Worm (Caenorhabditis elegans) whole organism, L3 larva: Measurements from ENCODE around the gene srbc-39.
A peak's percentile ranks its signal among the peaks of the same experiment; 100 is the strongest.

ENCODE experiments used
- R02D3.7 ChIP-seq: fragments of 150-350 bp; optimal IDR thresholded peaks from 2 replicates; lab custom pipeline; 2014; ENCODE audit warnings: missing biosample characterization, missing genetic modification characterization
- ZK546.5 ChIP-seq: sonication (generic microtip); optimal IDR thresholded peaks from 2 replicates; lab custom pipeline; 2017; ENCODE audit warnings: missing biosample characterization, missing genetic modification characterization
- aly-2 ChIP-seq: fragments of 150-350 bp; optimal IDR thresholded peaks from 2 replicates; lab custom pipeline; 2014; ENCODE audit warnings: missing biosample characterization, missing genetic modification characterization
- ama-1 ChIP-seq: fragments of 150-350 bp; optimal IDR thresholded peaks from 2 replicates; lab custom pipeline; 2018
- ceh-16 ChIP-seq: sonication (generic microtip); optimal IDR thresholded peaks from 2 replicates; lab custom pipeline; 2017; ENCODE audit warnings: missing biosample characterization, missing genetic modification characterization
- ceh-28 ChIP-seq: fragments of 150-350 bp; optimal IDR thresholded peaks from 2 replicates; lab custom pipeline; 2014; ENCODE audit warnings: missing biosample characterization, missing genetic modification reagents, missing genetic modification characterization
- ceh-82 ChIP-seq: fragments of 150-350 bp; optimal IDR thresholded peaks from 2 replicates; lab custom pipeline; 2014; ENCODE audit warnings: missing biosample characterization, missing genetic modification characterization
- ceh-9 ChIP-seq: sonication (generic microtip); optimal IDR thresholded peaks from 2 replicates; lab custom pipeline; 2018; ENCODE audit warnings: missing biosample characterization, missing genetic modification characterization
- daf-12 ChIP-seq: fragments of 150-350 bp; optimal IDR thresholded peaks from 2 replicates; lab custom pipeline; 2014; ENCODE audit warnings: missing biosample characterization, missing genetic modification reagents, missing genetic modification characterization
- egl-27 ChIP-seq: sonication (generic microtip); optimal IDR thresholded peaks from 4 replicates; lab custom pipeline; 2017; ENCODE audit warnings: missing biosample characterization, missing genetic modification reagents, missing genetic modification characterization
- egl-5 ChIP-seq: fragments of 150-350 bp; optimal IDR thresholded peaks from 2 replicates; lab custom pipeline; 2017; ENCODE audit warnings: missing biosample characterization, missing genetic modification reagents, missing genetic modification characterization, inconsistent platforms
- elt-1 ChIP-seq: fragments of 150-350 bp; optimal IDR thresholded peaks from 2 replicates; lab custom pipeline; 2014; ENCODE audit warnings: missing biosample characterization, missing genetic modification characterization
- elt-2 ChIP-seq: sonication (generic microtip); optimal IDR thresholded peaks from 2 replicates; lab custom pipeline; 2016; ENCODE audit warnings: missing genetic modification reagents, mild to moderate bottlenecking, missing genetic modification characterization, missing compliant biosample characterization
- elt-3 ChIP-seq, 3 experiments: fragments of 150-350 bp in 1 of 3; sonication (generic microtip) in 2 of 3; optimal IDR thresholded peaks; 2 replicates in 2 of 3; 4 replicates in 1 of 3; lab custom pipeline; 2014 to 2017; ENCODE audit warnings: missing biosample characterization in 3 of 3, missing genetic modification characterization in 3 of 3
- eor-1 ChIP-seq, 2 experiments: fragments of 150-350 bp; optimal IDR thresholded peaks; 2 replicates each; lab custom pipeline; 2014 to 2018; ENCODE audit warnings: missing biosample characterization in 2 of 2, missing genetic modification characterization in 2 of 2
- fkh-10 ChIP-seq: sonication (generic microtip); optimal IDR thresholded peaks from 2 replicates; lab custom pipeline; 2017; ENCODE audit warnings: missing biosample characterization, missing genetic modification reagents, missing genetic modification characterization
- fkh-2 ChIP-seq: fragments of 150-350 bp; optimal IDR thresholded peaks from 2 replicates; lab custom pipeline; 2014; ENCODE audit warnings: missing biosample characterization, missing genetic modification reagents, missing genetic modification characterization
- fos-1 ChIP-seq: fragments of 150-350 bp; optimal IDR thresholded peaks from 2 replicates; lab custom pipeline; 2014; ENCODE audit warnings: missing biosample characterization, missing genetic modification characterization
- hmg-11 ChIP-seq: sonication (generic microtip); optimal IDR thresholded peaks from 2 replicates; lab custom pipeline; 2016; ENCODE audit warnings: missing genetic modification characterization, missing compliant biosample characterization
- jun-1 ChIP-seq: fragments of 150-350 bp; optimal IDR thresholded peaks from 2 replicates; lab custom pipeline; 2014; ENCODE audit warnings: missing biosample characterization, missing genetic modification reagents, missing genetic modification characterization
- lin-15B ChIP-seq: fragments of 150-350 bp; optimal IDR thresholded peaks from 2 replicates; lab custom pipeline; 2014; ENCODE audit warnings: missing biosample characterization, missing genetic modification characterization
- lin-39 ChIP-seq: fragments of 150-350 bp; optimal IDR thresholded peaks from 2 replicates; lab custom pipeline; 2018; ENCODE audit warnings: missing biosample characterization, missing genetic modification reagents, missing genetic modification characterization
- lsy-12 ChIP-seq: sonication (generic microtip); optimal IDR thresholded peaks from 2 replicates; lab custom pipeline; 2016; ENCODE audit warnings: mild to moderate bottlenecking, missing genetic modification characterization, missing compliant biosample characterization
- mdl-1 ChIP-seq: fragments of 150-350 bp; optimal IDR thresholded peaks from 2 replicates; lab custom pipeline; 2014; ENCODE audit warnings: missing biosample characterization, missing genetic modification characterization
- mml-1 ChIP-seq: fragments of 150-350 bp; sonication (generic microtip); optimal IDR thresholded peaks from 3 replicates; lab custom pipeline; 2014; ENCODE audit warnings: missing biosample characterization, missing genetic modification characterization
- nfya-1 ChIP-seq: sonication (generic microtip); optimal IDR thresholded peaks from 2 replicates; lab custom pipeline; 2017; ENCODE audit warnings: missing genetic modification characterization, mild to moderate bottlenecking, missing compliant biosample characterization, antibody characterized with exemption, moderate library complexity; ENCODE audit not compliant: insufficient read depth
- nhr-11 ChIP-seq: fragments of 150-350 bp; optimal IDR thresholded peaks from 2 replicates; lab custom pipeline; 2014; ENCODE audit warnings: missing biosample characterization, missing genetic modification characterization
- nhr-12 ChIP-seq: fragments of 150-350 bp; optimal IDR thresholded peaks from 2 replicates; lab custom pipeline; 2014; ENCODE audit warnings: missing biosample characterization, missing genetic modification characterization
- nhr-23 ChIP-seq: fragments of 150-350 bp; optimal IDR thresholded peaks from 2 replicates; lab custom pipeline; 2014; ENCODE audit warnings: missing biosample characterization, missing genetic modification reagents, missing genetic modification characterization
- nhr-237 ChIP-seq: fragments of 150-350 bp; optimal IDR thresholded peaks from 2 replicates; lab custom pipeline; 2014; ENCODE audit warnings: missing biosample characterization, missing genetic modification characterization
- nhr-25 ChIP-seq: sonication (generic microtip); optimal IDR thresholded peaks from 2 replicates; lab custom pipeline; 2017; ENCODE audit warnings: missing biosample characterization, missing genetic modification characterization
- nhr-28 ChIP-seq: fragments of 150-350 bp; optimal IDR thresholded peaks from 2 replicates; lab custom pipeline; 2014; ENCODE audit warnings: missing biosample characterization, missing genetic modification characterization
- nhr-43 ChIP-seq: sonication (generic microtip); optimal IDR thresholded peaks from 2 replicates; lab custom pipeline; 2016; ENCODE audit warnings: mild to moderate bottlenecking, missing genetic modification characterization, missing compliant biosample characterization; ENCODE audit not compliant: poor library complexity, severe bottlenecking
- nhr-67 ChIP-seq: fragments of 150-350 bp; optimal IDR thresholded peaks from 2 replicates; lab custom pipeline; 2014; ENCODE audit warnings: missing biosample characterization, missing genetic modification characterization
- nhr-76 ChIP-seq: fragments of 150-350 bp; sonication (generic microtip); optimal IDR thresholded peaks from 5 replicates; lab custom pipeline; 2014; ENCODE audit warnings: missing biosample characterization, missing genetic modification characterization
- nhr-77 ChIP-seq: fragments of 150-350 bp; optimal IDR thresholded peaks from 2 replicates; lab custom pipeline; 2014; ENCODE audit warnings: missing biosample characterization, missing genetic modification characterization
- pha-4 ChIP-seq: fragments of 150-350 bp; optimal IDR thresholded peaks from 2 replicates; lab custom pipeline; 2014; ENCODE audit warnings: missing biosample characterization, missing genetic modification reagents, missing genetic modification characterization
- pqm-1 ChIP-seq: fragments of 150-350 bp; optimal IDR thresholded peaks from 2 replicates; lab custom pipeline; 2017; ENCODE audit warnings: missing biosample characterization, missing genetic modification characterization, inconsistent platforms
- sea-2 ChIP-seq: fragments of 150-350 bp; sonication (generic microtip); optimal IDR thresholded peaks from 4 replicates; lab custom pipeline; 2014; ENCODE audit warnings: missing biosample characterization, missing genetic modification reagents, missing genetic modification characterization
- skn-1 ChIP-seq: fragments of 150-350 bp; optimal IDR thresholded peaks from 2 replicates; lab custom pipeline; 2014; ENCODE audit warnings: missing biosample characterization, missing genetic modification characterization
- snpc-4 ChIP-seq: fragments of 150-350 bp; optimal IDR thresholded peaks from 2 replicates; lab custom pipeline; 2014; ENCODE audit warnings: missing biosample characterization, missing genetic modification characterization
- tbx-2 ChIP-seq: sonication (generic microtip); optimal IDR thresholded peaks from 2 replicates; lab custom pipeline; 2016; ENCODE audit warnings: mild to moderate bottlenecking, missing genetic modification characterization, missing compliant biosample characterization
- unc-39 ChIP-seq: sonication (generic microtip); optimal IDR thresholded peaks from 4 replicates; lab custom pipeline; 2017; ENCODE audit warnings: missing biosample characterization, missing genetic modification characterization
- unc-62 ChIP-seq: fragments of 150-350 bp; sonication (generic microtip); optimal IDR thresholded peaks from 4 replicates; lab custom pipeline; 2014; ENCODE audit warnings: missing biosample characterization, missing genetic modification reagents, missing genetic modification characterization
- zag-1 ChIP-seq: fragments of 150-350 bp; optimal IDR thresholded peaks from 2 replicates; lab custom pipeline; 2014; ENCODE audit warnings: missing biosample characterization, missing genetic modification characterization
- ztf-11 ChIP-seq: fragments of 150-350 bp; optimal IDR thresholded peaks from 2 replicates; lab custom pipeline; 2014; ENCODE audit warnings: missing biosample characterization, missing genetic modification characterization
- ztf-4 ChIP-seq: fragments of 150-350 bp; optimal IDR thresholded peaks from 2 replicates; lab custom pipeline; 2014; ENCODE audit warnings: missing biosample characterization, missing genetic modification characterization

srbc-39 gene

DNA sequence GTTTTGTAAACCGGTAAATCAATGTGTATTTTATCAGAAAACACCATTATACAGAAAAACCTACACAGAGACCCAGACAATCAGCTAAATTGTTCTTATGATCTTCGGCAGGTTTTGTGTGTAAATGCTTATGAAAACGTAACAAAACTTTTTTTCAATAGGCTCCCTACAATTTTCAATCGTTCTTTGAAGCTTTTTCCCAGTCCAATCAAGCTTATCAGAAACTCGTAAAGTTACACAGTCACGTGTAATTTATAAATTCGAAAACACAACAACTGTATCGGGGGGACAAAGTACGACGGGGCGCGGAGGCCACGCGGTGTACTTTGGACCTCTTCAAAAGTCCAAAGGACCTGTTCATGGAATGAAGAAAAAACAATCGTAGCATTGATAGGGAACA, 21.3 kb downstream of the srbc-39 start:
- TF ChIP-seq ceh-82: no peak
- TF ChIP-seq mdl-1 (tag; lab: Kevin White, UChicago): no peak
- no peak for TF ChIP-seq ceh-9 (tag; lab: Kevin White, UChicago)
- TF ChIP-seq nhr-12 (tag; lab: Kevin White, UChicago): no peak
- TF ChIP-seq skn-1 (tag; lab: Kevin White, UChicago): no peak
- peak; percentile 44 for TF ChIP-seq lsy-12 (tag; lab: Kevin White, UChicago)
- TF ChIP-seq unc-62 (GFP tag; lab: Kevin White, UChicago): no peak
- TF ChIP-seq unc-39 (tag; lab: Kevin White, UChicago): no peak
- TF ChIP-seq jun-1 (tag; lab: Kevin White, UChicago): peak; percentile 67
- no peak for TF ChIP-seq nhr-237 (tag; lab: Kevin White, UChicago)
- TF ChIP-seq pha-4 (tag; lab: Kevin White, UChicago): peak; percentile 86
- no peak for TF ChIP-seq nhr-67 (tag; lab: Kevin White, UChicago)
- TF ChIP-seq lin-15B: no peak
- TF ChIP-seq fkh-2: no peak
- no peak for TF ChIP-seq zag-1 (tag; lab: Kevin White, UChicago)
- no peak for TF ChIP-seq nhr-28 (tag; lab: Kevin White, UChicago)
- TF ChIP-seq ama-1: peak; percentile 87
- no peak for TF ChIP-seq daf-12 (tag; lab: Kevin White, UChicago)
- peak; percentile 85 for TF ChIP-seq nhr-43 (tag; lab: Kevin White, UChicago)
- peak; percentile 49 for TF ChIP-seq nfya-1 (tag; lab: Kevin White, UChicago)
- TF ChIP-seq fos-1 (tag; lab: Kevin White, UChicago): no peak
- TF ChIP-seq lin-39: no peak
- TF ChIP-seq egl-27 (tag; lab: Kevin White, UChicago): no peak
- peak; percentile 16 for TF ChIP-seq nhr-25 (tag; lab: Kevin White, UChicago)
- TF ChIP-seq nhr-11 (tag; lab: Kevin White, UChicago): no peak
- no peak for TF ChIP-seq aly-2 (tag; lab: Kevin White, UChicago)
- peak; percentile 92 for TF ChIP-seq elt-2 (tag; lab: Kevin White, UChicago)
- TF ChIP-seq hmg-11: no peak
- TF ChIP-seq nhr-23 (tag; lab: Kevin White, UChicago): no peak
- TF ChIP-seq R02D3.7 (tag; lab: Kevin White, UChicago): no peak
- TF ChIP-seq ztf-4 (tag; lab: Kevin White, UChicago): no peak
- TF ChIP-seq pqm-1 (tag; lab: Kevin White, UChicago): peak; percentile 87
- no peak for TF ChIP-seq mml-1 (tag; lab: Kevin White, UChicago)
- TF ChIP-seq, all 47 proteins: peak for 9

DNA sequence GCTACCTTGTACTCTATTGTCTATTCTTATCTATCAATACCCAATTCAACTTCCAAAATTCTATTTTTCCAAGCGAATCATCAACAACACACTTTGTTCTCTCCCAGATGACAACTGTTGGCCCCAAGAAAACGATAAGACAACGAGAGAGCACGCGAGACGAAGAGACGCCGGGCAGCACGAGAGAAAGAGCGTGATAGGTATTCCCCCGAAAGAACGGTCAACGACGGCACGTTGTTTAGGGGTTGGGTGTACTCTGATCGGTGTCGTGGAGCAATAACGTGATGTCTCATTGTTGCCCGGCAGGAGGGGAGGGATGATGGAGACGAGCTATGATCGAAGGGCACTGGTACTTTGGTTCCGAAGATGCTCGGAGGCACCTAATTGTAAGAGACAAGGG, 22.4 kb downstream of the srbc-39 start:
- TF ChIP-seq ZK546.5 (no peak), pqm-1 (tag; lab: Kevin White, UChicago) (peak; percentile 98), fkh-2 (no peak), pha-4 (tag; lab: Kevin White, UChicago) (peak; percentile 92), lin-39 (peak; percentile 90), nfya-1 (tag; lab: Kevin White, UChicago) (peak; percentile 74), lsy-12 (tag; lab: Kevin White, UChicago) (peak; percentile 77), ama-1 (peak; percentile 81), egl-5 (tag; lab: Kevin White, UChicago) (no peak), egl-27 (tag; lab: Kevin White, UChicago) (peak; percentile 44), daf-12 (tag; lab: Kevin White, UChicago) (no peak), aly-2 (tag; lab: Kevin White, UChicago) (no peak), hmg-11 (no peak), fos-1 (tag; lab: Kevin White, UChicago) (no peak), unc-62 (GFP tag; lab: Kevin White, UChicago) (peak; percentile 74), zag-1 (tag; lab: Kevin White, UChicago) (no peak), eor-1 (tag; optimal IDR thresholded peaks at IDR 0.05; lab: Kevin White, UChicago) (no peak), elt-1 (tag; lab: Kevin White, UChicago) (no peak), nhr-12 (tag; lab: Kevin White, UChicago) (no peak), elt-2 (tag; lab: Kevin White, UChicago) (peak; percentile 99), ztf-4 (tag; lab: Kevin White, UChicago) (no peak), jun-1 (tag; lab: Kevin White, UChicago) (peak; percentile 97), ceh-28 (peak; percentile 62), unc-39 (tag; lab: Kevin White, UChicago) (no peak), elt-3 (tag; optimal IDR thresholded peaks at IDR 0.05; lab: Kevin White, UChicago) (peak; percentile 32 to 47 (median 37)), nhr-237 (tag; lab: Kevin White, UChicago) (no peak), nhr-43 (tag; lab: Kevin White, UChicago) (peak; percentile 94), nhr-77 (no peak), ceh-82 (no peak), nhr-76 (tag; lab: Kevin White, UChicago) (no peak), nhr-23 (tag; lab: Kevin White, UChicago) (peak; percentile 80), tbx-2 (tag; lab: Kevin White, UChicago) (peak; percentile 65), nhr-25 (tag; lab: Kevin White, UChicago) (peak; percentile 74), lin-15B (peak; percentile 46), nhr-67 (tag; lab: Kevin White, UChicago) (no peak), sea-2 (GFP tag; lab: Kevin White, UChicago) (no peak), ztf-11 (tag; lab: Kevin White, UChicago) (no peak), nhr-11 (tag; lab: Kevin White, UChicago) (peak; percentile 85), fkh-10 (no peak), snpc-4 (tag; lab: Kevin White, UChicago) (no peak), skn-1 (tag; lab: Kevin White, UChicago) (peak; percentile 55), nhr-28 (tag; lab: Kevin White, UChicago) (peak; percentile 53), R02D3.7 (tag; lab: Kevin White, UChicago) (peak; percentile 32), ceh-16 (tag; lab: Kevin White, UChicago) (no peak)
